Fruit fly (Drosophila melanogaster): ENCODE results near the gene CG45080.
A peak's percentile ranks its signal among the peaks of the same experiment; 100 is the strongest.

CG45080 gene

DNA sequence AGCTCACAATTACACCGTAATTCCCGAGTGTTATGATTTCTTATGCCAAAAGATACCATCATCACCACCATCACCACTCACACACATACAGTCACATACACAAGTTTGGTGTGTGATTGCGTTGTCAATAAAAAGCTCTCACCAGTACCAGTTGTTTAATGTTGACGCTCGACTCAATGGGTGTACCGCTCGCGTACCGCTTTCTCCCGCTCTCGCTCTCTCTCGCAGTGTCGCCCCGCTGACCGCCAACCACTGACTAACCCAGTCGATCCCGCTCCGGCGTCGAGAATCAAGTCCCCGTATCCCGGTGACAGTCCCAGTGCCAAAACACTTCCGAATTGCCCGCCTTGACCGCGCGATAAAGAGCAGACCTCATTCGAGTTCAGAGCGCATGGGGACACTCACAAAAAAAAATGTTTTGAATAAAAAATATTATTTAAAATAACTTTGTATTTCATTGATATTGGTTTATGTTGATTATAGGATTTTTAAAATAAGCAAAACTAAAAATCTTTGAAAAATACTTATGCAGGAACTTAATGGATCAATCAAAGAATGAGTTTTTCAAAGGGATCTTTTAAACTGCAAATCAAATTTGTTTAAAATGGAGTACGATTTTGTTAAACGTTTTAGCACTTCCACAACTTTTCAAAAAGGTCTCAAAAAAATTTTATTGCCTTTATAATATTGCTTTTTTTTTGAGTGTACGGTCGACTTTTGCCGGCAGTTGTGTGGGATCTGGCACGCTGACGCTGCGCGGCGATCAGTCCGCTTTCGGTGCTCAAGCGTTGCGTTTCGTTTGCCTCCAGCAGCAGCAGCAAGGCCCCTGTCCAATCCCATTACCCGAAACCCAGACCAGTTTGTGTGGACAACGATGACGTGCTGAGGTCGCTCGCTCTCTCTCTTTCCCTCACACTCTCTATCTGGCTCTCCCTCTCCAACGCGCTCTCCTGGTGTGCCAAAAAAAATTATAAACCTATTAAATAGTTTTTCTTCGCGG lies 45.4 kb upstream of the CG45080 start, which contains the start of gene Dic1 (continued):
- TF ChIP-seq pb (GFP tag; optimal IDR thresholded peaks at IDR 0.05) (peak; percentile 80), emc (GFP tag; optimal IDR thresholded peaks at IDR 0.05) (peak; percentile 84), Vsx1 (GFP tag; optimal IDR thresholded peaks at IDR 0.05) (peak; percentile 90), gt (GFP tag; IDR thresholded peaks at IDR 0.05) (peak; percentile 69), ham (GFP tag; IDR thresholded peaks at IDR 0.05) (peak; percentile 64; the same call in 1 of the 2 replicates), GATAe (GFP tag; conservative IDR thresholded peaks at IDR 0.05) (peak; percentile 65), CG4360 (GFP tag; IDR thresholded peaks at IDR 0.05) (peak; percentile 50), Ptx1 (GFP tag; IDR thresholded peaks at IDR 0.05) (peak; percentile 96), Dp (GFP tag; optimal IDR thresholded peaks at IDR 0.05) (no peak), Fer3 (tag; optimal IDR thresholded peaks at IDR 0.05) (peak; percentile 97), Rfx (GFP tag; IDR thresholded peaks at IDR 0.05) (peak; percentile 93), bigmax (GFP tag; optimal IDR thresholded peaks at IDR 0.05) (no peak), fu2 (GFP tag; optimal IDR thresholded peaks at IDR 0.05) (peak; percentile 91), MESR4 (GFP tag; optimal IDR thresholded peaks at IDR 0.05) (peak; percentile 10), Dip2 (GFP tag; IDR thresholded peaks at IDR 0.05) (peak; percentile 63; the same call in 1 of the 2 replicates), klu (GFP tag; IDR thresholded peaks at IDR 0.05) (peak; percentile 92), CG1832 (GFP tag; optimal IDR thresholded peaks at IDR 0.05) (peak; percentile 53), CG6175 (GFP tag; IDR thresholded peaks at IDR 0.05) (peak; percentile 85), Ada2b (GFP tag; IDR thresholded peaks at IDR 0.05) (peak; percentile 86), CG10267 (tag; optimal IDR thresholded peaks at IDR 0.05) (peak; percentile 95), CG17359 (tag; optimal IDR thresholded peaks at IDR 0.05) (peak; percentile 98), CG9876 (GFP tag; optimal IDR thresholded peaks at IDR 0.05) (peak; percentile 84), Hsf (GFP tag; optimal IDR thresholded peaks at IDR 0.05) (peak; percentile 96), Sry-δ (GFP tag; optimal IDR thresholded peaks at IDR 0.05) (peak; percentile 46), wor (GFP tag; IDR thresholded peaks at IDR 0.05) (peak; percentile 91), dan (GFP tag; IDR thresholded peaks at IDR 0.05) (no peak), CG9932 (GFP tag; IDR thresholded peaks at IDR 0.05) (peak; percentile 94), HmgD (GFP tag; optimal IDR thresholded peaks at IDR 0.05) (peak; percentile 42), nerfin-1 (tag; optimal IDR thresholded peaks at IDR 0.05) (peak; percentile 97), CG9727 (GFP tag; optimal IDR thresholded peaks at IDR 0.05) (peak; percentile 99), Mad (GFP tag; optimal IDR thresholded peaks at IDR 0.05) (peak; percentile 91), CG7963 (GFP tag; IDR thresholded peaks at IDR 0.05; ENCODE audit: partially characterized antibody) (no peak; the same call in 2 of the 3 replicates), HLHmδ (GFP tag; optimal IDR thresholded peaks at IDR 0.05) (peak; percentile 82), grn (GFP tag; optimal IDR thresholded peaks at IDR 0.05) (peak; percentile 3), CG12299 (tag; optimal IDR thresholded peaks at IDR 0.05) (peak; percentile 91), CG4328 (GFP tag; optimal IDR thresholded peaks at IDR 0.05) (peak; percentile 96), CG32532 (GFP tag; IDR thresholded peaks at IDR 0.05) (peak; percentile 93), onecut (GFP tag; IDR thresholded peaks at IDR 0.05) (peak; percentile 88), CG13775 (GFP tag; optimal IDR thresholded peaks at IDR 0.05) (peak; percentile 98), CG16813 (GFP tag; IDR thresholded peaks at IDR 0.05; ENCODE audit: partially characterized antibody) (no peak), Med (GFP tag) (peak; percentile 98), CG12769 (tag; optimal IDR thresholded peaks at IDR 0.05) (peak; percentile 100), CG12071 (GFP tag; optimal IDR thresholded peaks at IDR 0.05) (peak; percentile 89), CG17829 (tag; optimal IDR thresholded peaks at IDR 0.05) (peak; percentile 94), oc (tag; optimal IDR thresholded peaks at IDR 0.05) (peak; percentile 89), Ets65A (GFP tag) (peak; percentile 98), CG34376 (GFP tag; optimal IDR thresholded peaks at IDR 0.05) (peak; percentile 91), CG13296 (GFP tag; optimal IDR thresholded peaks at IDR 0.05) (peak; percentile 98)
